Fruit fly (Drosophila melanogaster) S2 (cell line): ENCODE measurements around the gene CG7879.

Experiments used
- CG8478 ChIP-seq: fragments of >200 bp; optimal IDR thresholded peaks from 2 replicates; lab custom pipeline; 2018
- CTCF ChIP-seq, 2 experiments: fragments of >200 bp; optimal IDR thresholded peaks; 2 replicates each; lab custom pipeline; 2018

DNA sequence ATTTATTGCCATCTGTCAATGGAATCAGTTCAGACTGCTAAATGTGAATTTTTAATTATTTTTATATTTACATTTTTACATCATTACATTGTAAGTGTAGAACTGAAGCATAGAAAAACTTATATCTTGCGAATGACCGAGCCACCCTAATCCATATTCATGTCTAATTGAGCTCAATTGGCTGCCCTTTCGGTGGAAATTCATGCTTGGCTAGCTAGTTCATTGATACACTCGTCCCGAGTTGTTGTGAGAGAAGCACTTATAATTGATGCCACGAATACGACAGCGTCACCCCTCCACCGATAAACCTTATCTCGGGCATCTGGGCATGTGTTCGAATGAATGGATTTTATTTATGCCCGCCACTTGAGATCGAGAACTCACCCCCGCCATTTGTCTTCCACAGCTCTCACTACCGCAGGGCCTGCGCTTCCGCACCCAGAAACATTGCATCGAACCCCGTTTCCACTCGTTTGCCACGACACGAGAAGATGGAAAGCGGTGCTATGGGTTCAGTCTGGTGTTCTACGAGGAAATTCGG, 30.0 kb downstream of the CG7879 start:
- TF ChIP-seq CG8478 (lab: Kevin White, UChicago) (no peak), CTCF (optimal IDR thresholded peaks at IDR 0.05; lab: Kevin White, UChicago) (no peak)
